Fruit fly (Drosophila melanogaster): ENCODE results near the gene CG15332.

The CG15332 gene

dm6 chrX:7937588-7938481 lies 18.0 kb downstream of the CG15332 start (continued):
- TF ChIP-seq CG8319 (GFP tag; optimal IDR thresholded peaks at IDR 0.05) = peak; percentile 62
- TF ChIP-seq CG6808 (GFP tag; optimal IDR thresholded peaks at IDR 0.05) = peak; percentile 78
- peak; percentile 79 for TF ChIP-seq CG10669 (GFP tag; optimal IDR thresholded peaks at IDR 0.05)
- peak; percentile 50 for TF ChIP-seq Lpt (GFP tag; optimal IDR thresholded peaks at IDR 0.05)
- TF ChIP-seq dac (GFP tag; optimal IDR thresholded peaks at IDR 0.05) = peak; percentile 87
- TF ChIP-seq CG8119 (GFP tag; IDR thresholded peaks at IDR 0.05) = peak; percentile 87
- peak; percentile 83 for TF ChIP-seq achi (GFP tag; optimal IDR thresholded peaks at IDR 0.05)
- TF ChIP-seq esn (GFP tag; optimal IDR thresholded peaks at IDR 0.05) = peak; percentile 90
- TF ChIP-seq fkh (GFP tag; optimal IDR thresholded peaks at IDR 0.05) = no peak
- peak; percentile 26 for TF ChIP-seq CG6854 (GFP tag; optimal IDR thresholded peaks at IDR 0.05)

dm6 chrX:7935798-7936572 lies 19.8 kb downstream of the CG15332 start, which contains the start of gene Ubr3:
TSS of gene Ubr3 (plus strand) at chrX:7935896.
- TF ChIP-seq fkh (GFP tag; optimal IDR thresholded peaks at IDR 0.05) (peak; percentile 25), CG6808 (GFP tag; optimal IDR thresholded peaks at IDR 0.05) (peak; percentile 10), CG31627 (GFP tag; optimal IDR thresholded peaks at IDR 0.05) (peak; percentile 1), Sox14 (GFP tag; optimal IDR thresholded peaks at IDR 0.05) (peak; percentile 36), ss (GFP tag; optimal IDR thresholded peaks at IDR 0.05) (peak; percentile 28 to 47), CG7368 (GFP tag; optimal IDR thresholded peaks at IDR 0.05) (no peak), Lpt (GFP tag; optimal IDR thresholded peaks at IDR 0.05) (no peak), CG3919 (GFP tag; optimal IDR thresholded peaks at IDR 0.05) (peak; percentile 8), Hr39 (GFP tag; optimal IDR thresholded peaks at IDR 0.05) (no peak), CG6163 (GFP tag; IDR thresholded peaks at IDR 0.05) (0 out of 3 replicates have a peak, but pooled peaks have one; percentile 23), svp (GFP tag) (peak; percentile 76), esn (GFP tag; optimal IDR thresholded peaks at IDR 0.05) (peak; percentile 5), Hr4 (GFP tag; optimal IDR thresholded peaks at IDR 0.05) (no peak), spab (GFP tag; optimal IDR thresholded peaks at IDR 0.05) (no peak), Eip78C (GFP tag) (peak; percentile 50)

- TF ChIP-seq Met (GFP tag; optimal IDR thresholded peaks at IDR 0.05) (peak; percentile 68), CG31627 (GFP tag; optimal IDR thresholded peaks at IDR 0.05) (peak; percentile 59), Hr39 (GFP tag; optimal IDR thresholded peaks at IDR 0.05) (peak; percentile 49), CG8632 (GFP tag; optimal IDR thresholded peaks at IDR 0.05) (peak; percentile 57), lz (GFP tag; optimal IDR thresholded peaks at IDR 0.05) (peak; percentile 74), CG6854 (GFP tag; optimal IDR thresholded peaks at IDR 0.05) (peak; percentile 71), CG3032 (tag; optimal IDR thresholded peaks at IDR 0.05) (peak; percentile 46), CG6276 (GFP tag; optimal IDR thresholded peaks at IDR 0.05) (no peak), CG11762 (GFP tag; optimal IDR thresholded peaks at IDR 0.05; ENCODE audit: insufficient read depth) (no peak), fkh (GFP tag; optimal IDR thresholded peaks at IDR 0.05) (peak; percentile 60), Sox102F (GFP tag; optimal IDR thresholded peaks at IDR 0.05) (peak; percentile 58), eg (GFP tag; IDR thresholded peaks at IDR 0.05) (peak; percentile 75), CG7368 (GFP tag; optimal IDR thresholded peaks at IDR 0.05) (peak; percentile 70), CG8119 (GFP tag; IDR thresholded peaks at IDR 0.05) (no peak; the same call in 2 of the 3 replicates), spab (GFP tag; optimal IDR thresholded peaks at IDR 0.05) (peak; percentile 7), salr (GFP tag; optimal IDR thresholded peaks at IDR 0.05) (peak; percentile 4 to 57), Eip75B (GFP tag; optimal IDR thresholded peaks at IDR 0.05) (peak; percentile 36), CG6808 (GFP tag; optimal IDR thresholded peaks at IDR 0.05) (peak; percentile 62), fd85E (GFP tag; optimal IDR thresholded peaks at IDR 0.05) (peak; percentile 11), CG8319 (GFP tag; optimal IDR thresholded peaks at IDR 0.05) (peak; percentile 18), esn (GFP tag; optimal IDR thresholded peaks at IDR 0.05) (peak; percentile 77), CG34406 (GFP tag; optimal IDR thresholded peaks at IDR 0.05) (peak; percentile 63), vri (GFP tag; optimal IDR thresholded peaks at IDR 0.05) (peak; percentile 49), fd59A (GFP tag; optimal IDR thresholded peaks at IDR 0.05) (peak; percentile 39), CG1621 (tag; optimal IDR thresholded peaks at IDR 0.05) (peak; percentile 54), CG10669 (GFP tag; optimal IDR thresholded peaks at IDR 0.05) (peak; percentile 28), svp (GFP tag) (peak; percentile 21), dac (GFP tag; optimal IDR thresholded peaks at IDR 0.05) (peak; percentile 43), Gug (GFP tag; IDR thresholded peaks at IDR 0.05) (no peak; the same call in 1 of the 2 replicates), CG16779 (tag; optimal IDR thresholded peaks at IDR 0.05) (peak; percentile 11), Eip78C (GFP tag) (peak; percentile 77), CG32006 (GFP tag; optimal IDR thresholded peaks at IDR 0.05) (peak; percentile 36), dsx (GFP tag; optimal IDR thresholded peaks at IDR 0.05; ENCODE audit: poor library complexity, severe bottlenecking) (peak; percentile 8), Sox15 (GFP tag; optimal IDR thresholded peaks at IDR 0.05) (no peak)
Observed at dm6 chrX:7934679-7935078, 21.1 kb downstream of the CG15332 start, which contains the start of gene RpS14b. TSS of gene RpS14b (plus strand) at chrX:7934898.

Measured in whole organism, prepupa.